Worm (Caenorhabditis elegans): ENCODE measurements around the gene asb-2.

ce11 chrX:4453820-4454219, 15.7 kb upstream of the asb-2 start, which contains the start of gene F02E8.4:
- TF ChIP-seq ces-1 (GFP tag; optimal IDR thresholded peaks at IDR 0.05) (no peak), nhr-76 (tag; optimal IDR thresholded peaks at IDR 0.05) (no peak), nhr-12 (tag; optimal IDR thresholded peaks at IDR 0.05) (no peak), unc-120 (tag; optimal IDR thresholded peaks at IDR 0.05; ENCODE audit: poor library complexity, severe bottlenecking) (no peak), unc-39 (tag; optimal IDR thresholded peaks at IDR 0.05) (no peak), bed-3 (GFP tag; optimal IDR thresholded peaks at IDR 0.05) (no peak), nhr-28 (tag; optimal IDR thresholded peaks at IDR 0.05) (no peak), ham-2 (GFP tag; optimal IDR thresholded peaks at IDR 0.05) (no peak), flh-1 (GFP tag; optimal IDR thresholded peaks at IDR 0.05) (no peak), unc-62 (GFP tag; optimal IDR thresholded peaks at IDR 0.05) (no peak), lin-13 (tag; optimal IDR thresholded peaks at IDR 0.05) (no peak), lin-32 (GFP tag; optimal IDR thresholded peaks at IDR 0.05) (no peak), ztf-11 (tag; optimal IDR thresholded peaks at IDR 0.05) (no peak)
